Fruit fly (Drosophila melanogaster) whole organism, embryonic: ENCODE measurements around the gene Acp63F.
A peak's percentile ranks its signal among the peaks of the same experiment; 100 is the strongest.

Experiments
- CG10366 ChIP-seq: fragments of 200-800 bp; sonication (Bioruptor generic); IDR thresholded peaks from 2 replicates; pipeline ENCODE4 v1.3.6; 2022; ENCODE audit warnings: missing biosample characterization, missing genetic modification characterization
- CG10543 ChIP-seq: fragments of 200-800 bp; sonication (Bioruptor generic); optimal IDR thresholded peaks from 3 replicates; lab custom pipeline; 2017; ENCODE audit warnings: missing biosample characterization, mild to moderate bottlenecking, missing genetic modification characterization, moderate library complexity
- CG13624 ChIP-seq: fragments of 200-800 bp; sonication (Bioruptor generic); optimal IDR thresholded peaks from 2 replicates; lab custom pipeline; 2016; ENCODE audit warnings: missing biosample characterization, missing genetic modification characterization
- CG14965 ChIP-seq: fragments of 200-800 bp; sonication (Bioruptor generic); optimal IDR thresholded peaks from 2 replicates; lab custom pipeline; 2016; ENCODE audit warnings: missing biosample characterization, missing genetic modification characterization, borderline replicate concordance
- CG15514 ChIP-seq: fragments of 200-800 bp; sonication (Bioruptor generic); optimal IDR thresholded peaks from 3 replicates; lab custom pipeline; 2017; ENCODE audit warnings: missing biosample characterization, missing genetic modification characterization, mild to moderate bottlenecking, moderate library complexity, missing genetic modification reagents
- CG31365 ChIP-seq: fragments of 200-800 bp; sonication (Bioruptor generic); optimal IDR thresholded peaks from 2 replicates; lab custom pipeline; 2018; ENCODE audit warnings: missing biosample characterization, mild to moderate bottlenecking, missing genetic modification characterization
- CG3847 ChIP-seq: fragments of 200-800 bp; sonication (Bioruptor generic); IDR thresholded peaks from 2 replicates; pipeline ENCODE4 v1.3.6; 2022; ENCODE audit warnings: missing biosample characterization, missing genetic modification characterization
- CG4404 ChIP-seq: fragments of 200-800 bp; sonication (Bioruptor generic); IDR thresholded peaks from 2 replicates; pipeline ENCODE4 v1.3.6; 2022; ENCODE audit warnings: missing biosample characterization, missing genetic modification characterization
- CG5953 ChIP-seq: fragments of 200-800 bp; sonication (Bioruptor generic); IDR thresholded peaks from 2 replicates; pipeline ENCODE4 v1.3.6; 2022; ENCODE audit warnings: missing biosample characterization, missing genetic modification characterization
- CG6813 ChIP-seq: fragments of 200-800 bp; sonication (Bioruptor generic); optimal IDR thresholded peaks from 2 replicates; lab custom pipeline; 2017; ENCODE audit warnings: missing biosample characterization, missing genetic modification characterization, mild to moderate bottlenecking, moderate library complexity, missing genetic modification reagents
- CG9797 ChIP-seq: fragments of 200-800 bp; sonication (Bioruptor generic); optimal IDR thresholded peaks from 3 replicates; lab custom pipeline; 2018; ENCODE audit warnings: missing biosample characterization, mild to moderate bottlenecking, missing genetic modification characterization
- CHES-1-like ChIP-seq: fragments of 200-800 bp; sonication (Bioruptor generic); optimal IDR thresholded peaks from 2 replicates; lab custom pipeline; 2016; ENCODE audit warnings: missing biosample characterization, missing genetic modification characterization
- CoRest ChIP-seq: fragments of 200-800 bp; sonication (Bioruptor generic); optimal IDR thresholded peaks from 3 replicates; lab custom pipeline; 2018; ENCODE audit warnings: missing biosample characterization, mild to moderate bottlenecking, missing genetic modification characterization, moderate library complexity
- Dbx ChIP-seq: fragments of 200-800 bp; sonication (Bioruptor generic); IDR thresholded peaks from 3 replicates; pipeline ENCODE4 v1.3.6; 2022; ENCODE audit warnings: missing biosample characterization, missing genetic modification characterization
- Doc2 ChIP-seq: fragments of 200-800 bp; sonication (Bioruptor generic); IDR thresholded peaks from 2 replicates; pipeline ENCODE4 v1.3.6; 2022; ENCODE audit warnings: missing biosample characterization, missing genetic modification characterization
- Drgx ChIP-seq: fragments of 200-800 bp; sonication (Bioruptor generic); IDR thresholded peaks from 2 replicates; pipeline ENCODE4 v1.3.6; 2022; ENCODE audit warnings: missing biosample characterization, missing genetic modification characterization
- HLH3B ChIP-seq: fragments of 200-800 bp; sonication (Bioruptor generic); IDR thresholded peaks from 2 replicates; pipeline ENCODE4 v1.3.6; 2022; ENCODE audit warnings: missing biosample characterization, missing genetic modification characterization
- HLH4C ChIP-seq: fragments of 200-800 bp; sonication (Bioruptor generic); IDR thresholded peaks from 3 replicates; pipeline ENCODE4 v1.3.6; 2022; ENCODE audit warnings: missing biosample characterization, missing genetic modification characterization; ENCODE audit not compliant: partially characterized antibody
- HLHmδ ChIP-seq: fragments of 200-800 bp; sonication (Bioruptor generic); optimal IDR thresholded peaks from 2 replicates; lab custom pipeline; 2018; ENCODE audit warnings: missing biosample characterization, mild to moderate bottlenecking, missing genetic modification characterization, moderate library complexity
- Hmx ChIP-seq: fragments of 200-800 bp; sonication (Bioruptor generic); optimal IDR thresholded peaks from 2 replicates; lab custom pipeline; 2016; ENCODE audit warnings: missing biosample characterization, missing genetic modification characterization
- Hr78 ChIP-seq, 2 experiments: fragments of 200-800 bp in 1 of 2; fragments of >200 bp in 1 of 2; sonication (Bioruptor generic) in 1 of 2; optimal IDR thresholded peaks; 2 replicates each; lab custom pipeline; 2017 to 2019; ENCODE audit warnings: missing biosample characterization in 2 of 2, missing genetic modification characterization in 2 of 2, mild to moderate bottlenecking in 1 of 2, moderate library complexity in 1 of 2
- Ravus ChIP-seq: fragments of 200-800 bp; sonication (Bioruptor generic); IDR thresholded peaks from 2 replicates; pipeline ENCODE4 v1.3.6; 2022; ENCODE audit warnings: missing biosample characterization, missing genetic modification characterization
- Rx ChIP-seq: fragments of 200-800 bp; sonication (Bioruptor generic); IDR thresholded peaks from 2 replicates; pipeline ENCODE4 v1.3.6; 2022; ENCODE audit warnings: missing biosample characterization, missing genetic modification characterization
- Sox100B ChIP-seq: fragments of 200-800 bp; sonication (Bioruptor generic); optimal IDR thresholded peaks from 3 replicates; lab custom pipeline; 2018; ENCODE audit warnings: missing biosample characterization, mild to moderate bottlenecking, missing genetic modification characterization
- Sry-δ ChIP-seq: fragments of 200-800 bp; sonication (Bioruptor generic); optimal IDR thresholded peaks from 2 replicates; lab custom pipeline; 2016; ENCODE audit warnings: missing biosample characterization, missing genetic modification characterization
- ab ChIP-seq: fragments of 200-800 bp; sonication (Bioruptor generic); optimal IDR thresholded peaks from 2 replicates; lab custom pipeline; 2016; ENCODE audit warnings: missing biosample characterization, missing genetic modification characterization
- amos ChIP-seq: fragments of 200-800 bp; sonication (Bioruptor generic); IDR thresholded peaks from 2 replicates; pipeline ENCODE4 v1.3.6; 2022; ENCODE audit warnings: missing biosample characterization, missing genetic modification characterization; ENCODE audit not compliant: partially characterized antibody
- ap ChIP-seq: fragments of 200-800 bp; sonication (Bioruptor generic); IDR thresholded peaks from 2 replicates; pipeline ENCODE4 v1.3.6; 2022; ENCODE audit warnings: missing biosample characterization, missing genetic modification characterization
- bbx ChIP-seq: fragments of 200-800 bp; sonication (Bioruptor generic); IDR thresholded peaks from 2 replicates; pipeline ENCODE4 v1.3.6; 2022; ENCODE audit warnings: missing biosample characterization, missing genetic modification characterization; ENCODE audit not compliant: partially characterized antibody
- chm ChIP-seq: fragments of 200-800 bp; sonication (Bioruptor generic); IDR thresholded peaks from 2 replicates; pipeline ENCODE4 v1.3.6; 2022; ENCODE audit warnings: missing biosample characterization, missing genetic modification characterization
- dpn ChIP-seq, 2 experiments: fragments of 200-800 bp; sonication (Bioruptor generic); optimal IDR thresholded peaks; 3 replicates each; lab custom pipeline; 2016; ENCODE audit warnings: missing biosample characterization in 2 of 2, missing genetic modification characterization in 2 of 2
- eve ChIP-seq, 2 experiments: fragments of >200 bp; optimal IDR thresholded peaks; 2 replicates each; lab custom pipeline; 2017; ENCODE audit warnings: missing biosample characterization in 2 of 2, missing genetic modification characterization in 2 of 2
- fd64A ChIP-seq: fragments of 200-800 bp; sonication (Bioruptor generic); optimal IDR thresholded peaks from 3 replicates; lab custom pipeline; 2018; ENCODE audit warnings: missing biosample characterization, mild to moderate bottlenecking, missing genetic modification characterization
- gcm2 ChIP-seq: fragments of 200-800 bp; sonication (Bioruptor generic); optimal IDR thresholded peaks from 2 replicates; lab custom pipeline; 2016; ENCODE audit warnings: missing biosample characterization, missing genetic modification characterization
- jigr1 ChIP-seq: fragments of 200-800 bp; sonication (Bioruptor generic); IDR thresholded peaks from 3 replicates; pipeline ENCODE4 v1.3.6; 2022; ENCODE audit warnings: missing biosample characterization, missing genetic modification characterization
- lov ChIP-seq, 2 experiments: fragments of 200-800 bp in 1 of 2; fragments of >200 bp in 1 of 2; sonication (Bioruptor generic) in 1 of 2; IDR thresholded peaks in 1 of 2; optimal IDR thresholded peaks in 1 of 2; 2 replicates in 1 of 2; 3 replicates in 1 of 2; pipeline versions ENCODE4 v1.3.6 to Lab custom; 2017 to 2022; ENCODE audit warnings: missing biosample characterization in 1 of 2, missing genetic modification characterization in 1 of 2
- mam ChIP-seq: fragments of 200-800 bp; sonication (Bioruptor generic); optimal IDR thresholded peaks from 3 replicates; lab custom pipeline; 2016; ENCODE audit warnings: missing biosample characterization, missing genetic modification characterization
- peb ChIP-seq: fragments of 200-800 bp; sonication (Bioruptor generic); IDR thresholded peaks from 2 replicates; pipeline ENCODE4 v1.3.6; 2022; ENCODE audit warnings: missing biosample characterization, missing genetic modification characterization
- pho ChIP-seq: fragments of 200-800 bp; sonication (Bioruptor generic); optimal IDR thresholded peaks from 2 replicates; lab custom pipeline; 2016; ENCODE audit warnings: missing biosample characterization, missing genetic modification characterization
- psq ChIP-seq: fragments of 200-800 bp; sonication (Bioruptor generic); optimal IDR thresholded peaks from 2 replicates; lab custom pipeline; 2017; ENCODE audit warnings: missing biosample characterization, missing genetic modification characterization
- pzg ChIP-seq: fragments of 200-800 bp; sonication (Bioruptor generic); optimal IDR thresholded peaks from 3 replicates; lab custom pipeline; 2018; ENCODE audit warnings: missing biosample characterization, mild to moderate bottlenecking, missing genetic modification characterization, moderate library complexity
- ranshi ChIP-seq: fragments of 200-800 bp; sonication (Bioruptor generic); IDR thresholded peaks from 2 replicates; pipeline ENCODE4 v1.3.6; 2022; ENCODE audit warnings: missing biosample characterization, missing genetic modification characterization
- rib ChIP-seq: fragments of 200-800 bp; sonication (Bioruptor generic); IDR thresholded peaks from 2 replicates; pipeline ENCODE4 v1.3.6; 2022; ENCODE audit warnings: missing biosample characterization, missing genetic modification characterization
- scrt ChIP-seq: fragments of 200-800 bp; sonication (Bioruptor generic); optimal IDR thresholded peaks from 2 replicates; lab custom pipeline; 2018; ENCODE audit warnings: missing biosample characterization, mild to moderate bottlenecking, missing genetic modification characterization, moderate library complexity
- slou ChIP-seq: fragments of 200-800 bp; sonication (Bioruptor generic); optimal IDR thresholded peaks from 3 replicates; lab custom pipeline; 2016; ENCODE audit warnings: missing biosample characterization, missing genetic modification characterization
- sob ChIP-seq: fragments of 200-800 bp; sonication (Bioruptor generic); IDR thresholded peaks from 2 replicates; pipeline ENCODE4 v1.3.6; 2022; ENCODE audit warnings: missing biosample characterization, missing genetic modification characterization
- sr ChIP-seq: fragments of 200-800 bp; sonication (Bioruptor generic); IDR thresholded peaks from 3 replicates; pipeline ENCODE4 v1.3.6; 2022; ENCODE audit warnings: missing biosample characterization, missing genetic modification characterization
- tna ChIP-seq: fragments of 200-800 bp; sonication (Bioruptor generic); IDR thresholded peaks from 2 replicates; pipeline ENCODE4 v1.3.6; 2022; ENCODE audit warnings: missing biosample characterization, missing genetic modification characterization; ENCODE audit not compliant: partially characterized antibody
- unc-4 ChIP-seq: fragments of 200-800 bp; sonication (Bioruptor generic); IDR thresholded peaks from 2 replicates; pipeline ENCODE4 v1.3.6; 2022; ENCODE audit warnings: missing biosample characterization, missing genetic modification characterization; ENCODE audit not compliant: partially characterized antibody

Acp63F gene

DNA sequence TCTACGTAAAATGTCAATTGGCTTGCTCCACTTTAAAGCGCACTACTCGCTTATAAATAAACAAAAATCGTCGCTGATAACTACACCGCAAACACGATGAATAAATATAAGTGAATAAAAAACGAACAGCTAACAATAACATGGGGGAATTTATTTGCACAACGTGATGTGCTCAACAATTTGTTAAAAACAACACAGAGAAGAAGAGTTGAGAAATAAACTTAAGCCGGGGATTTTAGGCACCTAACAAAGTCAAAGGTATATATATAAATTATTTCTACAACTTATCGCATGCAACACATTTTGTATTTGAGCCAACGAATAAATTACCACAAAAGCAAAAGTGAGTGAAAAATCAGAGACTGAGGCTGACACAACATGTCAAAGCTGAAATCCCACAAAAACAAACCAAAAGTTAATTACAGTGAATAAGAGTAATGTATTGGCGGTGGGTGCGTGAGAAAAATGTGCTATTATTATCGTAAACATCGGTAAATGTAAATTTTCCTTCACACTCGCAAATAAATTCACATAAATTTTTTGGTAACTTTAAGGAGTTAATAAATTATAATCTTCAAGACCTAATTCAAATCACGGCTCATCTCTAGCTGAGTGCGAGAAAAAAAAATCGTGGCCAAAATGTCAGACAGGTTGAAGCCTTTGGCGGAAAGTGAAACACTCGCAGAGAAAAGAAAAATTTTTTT is 43.7 kb downstream of the Acp63F start (continued):
- TF ChIP-seq mam (GFP tag; lab: Kevin White, UChicago) (peak; percentile 18), Drgx (GFP tag; lab: Robert Waterston, UW) (peak; percentile 45), dpn (GFP tag; optimal IDR thresholded peaks at IDR 0.05; lab: Kevin White, UChicago) (peak; percentile 11 to 25), gcm2 (GFP tag; lab: Kevin White, UChicago) (no peak), chm (GFP tag; lab: Robert Waterston, UW) (no peak; the same call in 1 of the 2 replicates), Sry-δ (GFP tag; lab: Kevin White, UChicago) (peak; percentile 5), CHES-1-like (GFP tag; lab: Kevin White, UChicago) (no peak), rib (GFP tag; lab: Robert Waterston, UW) (no peak), HLHmδ (GFP tag; lab: Kevin White, UChicago) (no peak), scrt (no peak), CG31365 (no peak), jigr1 (GFP tag; lab: Robert Waterston, UW) (no peak), eve (GFP tag; optimal IDR thresholded peaks at IDR 0.05; lab: Kevin White, UChicago) (peak in 1 of 2 experiments; percentile 49), bbx (no peak), Doc2 (GFP tag; lab: Robert Waterston, UW) (no peak), pzg (no peak), pho (peak; percentile 9), CG6813 (no peak), ab (no peak), CG5953 (no peak), Rx (no peak), CG13624 (GFP tag; lab: Kevin White, UChicago) (peak; percentile 17), Hmx (no peak), Dbx (no peak), unc-4 (GFP tag; lab: Robert Waterston, UW) (peak; percentile 46; the same call in 1 of the 2 replicates), Sox100B (no peak), CG3847 (GFP tag; lab: Robert Waterston, UW) (peak; percentile 28; the same call in 1 of the 2 replicates), lov (optimal IDR thresholded peaks at IDR 0.05; lab: Kevin White, UChicago) (no peak), lov (GFP tag; IDR thresholded peaks at IDR 0.05; lab: Robert Waterston, UW) (no peak), CG15514 (no peak), sob (GFP tag; lab: Robert Waterston, UW) (no peak), CG9797 (GFP tag; lab: Kevin White, UChicago) (no peak), tna (GFP tag; lab: Robert Waterston, UW) (no peak), sr (GFP tag; lab: Robert Waterston, UW) (no peak), peb (GFP tag; lab: Robert Waterston, UW) (no peak), fd64A (GFP tag; lab: Kevin White, UChicago) (no peak), Hr78 (GFP tag; optimal IDR thresholded peaks at IDR 0.05; lab: Kevin White, UChicago) (no peak), HLH4C (GFP tag; lab: Robert Waterston, UW) (no peak), ranshi (GFP tag; lab: Robert Waterston, UW) (peak; percentile 33; the same call in 1 of the 2 replicates), HLH3B (GFP tag; lab: Robert Waterston, UW) (0 out of 2 replicates have a peak, but pooled peaks have one; percentile 13), amos (GFP tag; lab: Robert Waterston, UW) (no peak; the same call in 1 of the 2 replicates), Ravus (GFP tag; lab: Robert Waterston, UW) (no peak), CG14965 (GFP tag; lab: Kevin White, UChicago) (no peak), CG4404 (no peak), slou (GFP tag; lab: Kevin White, UChicago) (no peak), CoRest (tag; lab: Kevin White, UChicago) (peak; percentile 19), CG10366 (GFP tag; lab: Robert Waterston, UW) (peak; percentile 38; the same call in 1 of the 2 replicates), psq (GFP tag; lab: Kevin White, UChicago) (no peak), CG10543 (GFP tag; lab: Kevin White, UChicago) (no peak), ap (GFP tag; lab: Robert Waterston, UW) (no peak)
